Worm (Caenorhabditis elegans): ENCODE data around the gene dnc-4.
A peak's percentile ranks its signal among the peaks of the same experiment; 100 is the strongest.

The dnc-4 gene

DNA sequence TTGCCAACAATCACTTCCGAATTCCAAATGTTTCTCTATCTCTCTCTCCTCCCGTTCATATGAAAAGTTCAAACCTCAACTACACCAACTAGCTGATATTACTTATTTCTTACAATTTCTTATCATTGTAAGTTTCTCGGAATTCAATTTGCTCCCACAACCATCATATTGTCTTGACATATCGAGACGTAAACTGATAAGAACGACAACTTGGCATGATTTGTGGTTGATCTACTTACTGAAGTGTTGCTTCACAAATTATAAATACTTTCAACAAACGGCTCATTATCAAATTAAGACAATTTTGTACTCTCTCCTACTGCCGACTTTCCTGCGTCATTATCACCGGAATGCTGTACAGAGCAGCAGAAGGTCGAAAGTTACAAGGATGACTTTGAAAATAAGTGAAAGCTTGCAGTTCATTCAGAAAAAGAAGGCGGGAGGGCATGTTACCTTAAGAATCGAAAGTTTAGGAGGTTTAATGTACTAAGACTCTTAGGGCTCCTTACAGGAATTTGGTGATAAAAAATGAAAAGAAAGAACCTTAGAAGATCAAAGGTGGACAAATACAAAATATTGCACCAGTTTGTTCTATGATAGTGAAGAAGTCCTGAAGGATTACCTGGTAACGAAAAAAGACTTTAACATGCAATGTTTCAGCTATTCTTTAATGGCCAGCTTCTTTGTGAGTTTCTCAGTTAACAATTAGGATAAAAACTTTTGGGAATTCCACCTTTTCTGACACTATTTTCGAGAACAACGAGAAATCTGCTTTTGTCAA lies 12.7 kb upstream of the dnc-4 start:
- TF ChIP-seq fos-1 (tag; optimal IDR thresholded peaks at IDR 0.05) (no peak), mml-1 (tag; optimal IDR thresholded peaks at IDR 0.05) (no peak), sea-2 (GFP tag; optimal IDR thresholded peaks at IDR 0.05) (no peak), nhr-11 (tag; optimal IDR thresholded peaks at IDR 0.05) (no peak), ztf-11 (tag; optimal IDR thresholded peaks at IDR 0.05) (no peak), elt-2 (tag; optimal IDR thresholded peaks at IDR 0.05) (peak; percentile 98), aly-2 (tag; optimal IDR thresholded peaks at IDR 0.05) (no peak), jun-1 (tag; optimal IDR thresholded peaks at IDR 0.05) (peak; percentile 35), pha-4 (tag; optimal IDR thresholded peaks at IDR 0.05) (peak; percentile 43), R02D3.7 (tag; optimal IDR thresholded peaks at IDR 0.05) (no peak), unc-62 (GFP tag; optimal IDR thresholded peaks at IDR 0.05) (no peak), snpc-4 (tag; optimal IDR thresholded peaks at IDR 0.05) (no peak), mdl-1 (tag; optimal IDR thresholded peaks at IDR 0.05) (no peak), pqm-1 (tag; optimal IDR thresholded peaks at IDR 0.05) (peak; percentile 100), zag-1 (tag; optimal IDR thresholded peaks at IDR 0.05) (no peak)

DNA sequence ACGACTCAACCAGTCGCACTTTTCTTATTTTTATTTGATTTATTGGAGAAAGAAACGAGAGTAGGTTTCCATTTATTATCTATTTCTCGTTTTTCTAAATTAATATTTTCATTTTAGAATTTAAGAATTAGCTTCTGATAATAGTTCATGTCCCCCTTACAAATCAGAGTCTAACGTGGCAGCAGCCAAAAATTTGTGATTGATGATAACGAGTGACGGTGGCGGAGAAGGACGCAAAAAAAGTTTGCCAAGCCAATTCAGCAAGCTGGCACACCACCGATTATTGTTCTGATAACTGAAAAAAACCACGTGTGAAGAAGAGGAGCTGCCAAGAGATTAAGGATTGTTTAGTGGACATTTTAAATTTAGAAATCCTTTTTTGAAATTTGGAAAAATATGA lies 10.5 kb upstream of the dnc-4 start:
- TF ChIP-seq sea-2 (GFP tag; optimal IDR thresholded peaks at IDR 0.05) (no peak), fos-1 (tag; optimal IDR thresholded peaks at IDR 0.05) (no peak), ceh-16 (tag; optimal IDR thresholded peaks at IDR 0.05) (no peak), aly-2 (tag; optimal IDR thresholded peaks at IDR 0.05) (no peak), elt-2 (tag; optimal IDR thresholded peaks at IDR 0.05) (peak; percentile 95), pha-4 (tag; optimal IDR thresholded peaks at IDR 0.05) (no peak), pqm-1 (tag; optimal IDR thresholded peaks at IDR 0.05) (peak; percentile 66)

DNA sequence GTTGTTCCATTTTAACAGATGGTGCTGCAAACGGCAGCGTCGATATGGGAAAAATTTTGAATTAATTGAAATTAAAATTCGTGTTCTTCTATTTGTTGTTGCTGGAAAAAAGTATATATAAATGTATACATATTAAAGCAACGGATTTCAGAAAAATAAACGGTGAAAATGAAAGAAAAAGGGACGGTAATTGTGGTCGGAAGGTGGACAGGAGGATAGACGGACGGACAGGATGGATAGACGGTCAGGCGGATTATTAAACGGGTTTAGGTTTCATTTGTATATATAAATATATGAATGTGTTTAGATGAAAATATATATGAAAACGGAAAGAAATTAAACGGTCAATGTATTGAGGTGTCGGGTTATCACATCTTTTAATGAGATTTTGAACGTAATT lies 9.8 kb upstream of the dnc-4 start, which contains the start of gene nhr-31:
nhr-31 (minus strand) TSS at position 101 of the 400 bp plus-strand sequence.
- TF ChIP-seq nhr-23 (tag; optimal IDR thresholded peaks at IDR 0.05) (no peak), lin-15B (tag; optimal IDR thresholded peaks at IDR 0.05) (no peak), egl-27 (tag; optimal IDR thresholded peaks at IDR 0.05) (no peak), ceh-82 (tag; optimal IDR thresholded peaks at IDR 0.05) (no peak), ama-1 (optimal IDR thresholded peaks at IDR 0.05) (no peak), skn-1 (tag; optimal IDR thresholded peaks at IDR 0.05) (no peak), hmg-11 (tag; optimal IDR thresholded peaks at IDR 0.05) (no peak), egl-5 (tag; optimal IDR thresholded peaks at IDR 0.05) (no peak), sea-2 (GFP tag; optimal IDR thresholded peaks at IDR 0.05) (no peak), nhr-76 (tag; optimal IDR thresholded peaks at IDR 0.05) (no peak), lin-39 (tag; optimal IDR thresholded peaks at IDR 0.05) (no peak), ceh-28 (tag; optimal IDR thresholded peaks at IDR 0.05) (no peak), pha-4 (tag; optimal IDR thresholded peaks at IDR 0.05) (no peak), lsy-12 (tag; optimal IDR thresholded peaks at IDR 0.05) (no peak)

DNA sequence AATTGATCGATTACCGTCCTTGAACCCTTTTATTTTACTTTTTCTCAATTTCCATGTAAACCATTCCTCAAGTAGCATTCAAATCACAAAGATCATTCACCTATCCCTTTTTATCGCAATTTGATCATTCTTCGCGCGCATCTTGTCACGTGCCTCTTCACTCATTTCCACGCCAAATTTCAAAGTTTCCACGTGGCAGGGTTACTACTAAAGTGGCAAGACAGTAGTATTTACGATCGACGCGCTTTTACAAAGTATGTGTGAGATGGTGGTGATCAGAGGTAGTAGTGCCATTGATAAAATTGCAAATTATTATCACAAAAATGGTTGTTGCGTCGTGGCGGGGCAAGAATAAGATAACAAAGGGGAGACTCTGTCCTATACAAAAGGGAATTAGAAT lies 8.8 kb upstream of the dnc-4 start:
- TF ChIP-seq ceh-9 (tag; optimal IDR thresholded peaks at IDR 0.05) (no peak), pqm-1 (tag; optimal IDR thresholded peaks at IDR 0.05) (peak; percentile 64), daf-12 (tag; optimal IDR thresholded peaks at IDR 0.05) (no peak), ZK546.5 (tag; optimal IDR thresholded peaks at IDR 0.05) (no peak), elt-1 (tag; optimal IDR thresholded peaks at IDR 0.05) (peak; percentile 42), elt-3 (tag; optimal IDR thresholded peaks at IDR 0.05) (peak in 1 of 3 experiments; percentile 87), ceh-28 (tag; optimal IDR thresholded peaks at IDR 0.05) (no peak), nhr-23 (tag; optimal IDR thresholded peaks at IDR 0.05) (peak; percentile 92), fkh-2 (tag; optimal IDR thresholded peaks at IDR 0.05) (no peak), lsy-12 (tag; optimal IDR thresholded peaks at IDR 0.05) (peak; percentile 9), aly-2 (tag; optimal IDR thresholded peaks at IDR 0.05) (no peak), unc-62 (GFP tag; optimal IDR thresholded peaks at IDR 0.05) (no peak), R02D3.7 (tag; optimal IDR thresholded peaks at IDR 0.05) (no peak), ama-1 (optimal IDR thresholded peaks at IDR 0.05) (peak; percentile 56), snpc-4 (tag; optimal IDR thresholded peaks at IDR 0.05) (no peak), ceh-82 (tag; optimal IDR thresholded peaks at IDR 0.05) (no peak), zag-1 (tag; optimal IDR thresholded peaks at IDR 0.05) (no peak), nhr-77 (tag; optimal IDR thresholded peaks at IDR 0.05) (no peak), elt-2 (tag; optimal IDR thresholded peaks at IDR 0.05) (peak; percentile 88), fkh-10 (GFP tag; optimal IDR thresholded peaks at IDR 0.05) (no peak), hmg-11 (tag; optimal IDR thresholded peaks at IDR 0.05) (no peak), egl-5 (tag; optimal IDR thresholded peaks at IDR 0.05) (no peak), unc-39 (tag; optimal IDR thresholded peaks at IDR 0.05) (no peak), nhr-76 (tag; optimal IDR thresholded peaks at IDR 0.05) (no peak), mdl-1 (tag; optimal IDR thresholded peaks at IDR 0.05) (peak; percentile 68), ztf-11 (tag; optimal IDR thresholded peaks at IDR 0.05) (no peak), nhr-12 (tag; optimal IDR thresholded peaks at IDR 0.05) (no peak), nhr-237 (tag; optimal IDR thresholded peaks at IDR 0.05) (no peak), nfya-1 (tag; optimal IDR thresholded peaks at IDR 0.05; ENCODE audit: insufficient read depth) (no peak), mml-1 (tag; optimal IDR thresholded peaks at IDR 0.05) (no peak), tbx-2 (tag; optimal IDR thresholded peaks at IDR 0.05) (no peak), ceh-16 (tag; optimal IDR thresholded peaks at IDR 0.05) (no peak), fos-1 (tag; optimal IDR thresholded peaks at IDR 0.05) (no peak), pha-4 (tag; optimal IDR thresholded peaks at IDR 0.05) (no peak), eor-1 (tag; optimal IDR thresholded peaks at IDR 0.05) (no peak), ztf-4 (tag; optimal IDR thresholded peaks at IDR 0.05) (no peak), lin-39 (tag; optimal IDR thresholded peaks at IDR 0.05) (no peak)

Data from whole organism, L3 larva.